Worm (Caenorhabditis elegans) whole organism, L1 larva: ENCODE results near the gene zipt-9.

ENCODE experiments used
- C04F5.9 ChIP-seq: sonication (generic microtip); optimal IDR thresholded peaks from 2 replicates; lab custom pipeline; 2016; ENCODE audit warnings: missing genetic modification characterization, missing compliant biosample characterization
- C16A3.4 ChIP-seq: fragments of 150-350 bp; optimal IDR thresholded peaks from 2 replicates; lab custom pipeline; 2014; ENCODE audit warnings: missing biosample characterization, missing genetic modification characterization
- F16B12.6 ChIP-seq: fragments of 150-350 bp; optimal IDR thresholded peaks from 2 replicates; lab custom pipeline; 2014; ENCODE audit warnings: missing biosample characterization, missing genetic modification characterization
- aha-1 ChIP-seq: fragments of 150-350 bp; optimal IDR thresholded peaks from 2 replicates; lab custom pipeline; 2014; ENCODE audit warnings: missing biosample characterization, missing genetic modification characterization
- alr-1 ChIP-seq: fragments of 200-800 bp; sonication (Bioruptor generic); optimal IDR thresholded peaks from 2 replicates; lab custom pipeline; 2018; ENCODE audit warnings: borderline replicate concordance, mild to moderate bottlenecking, missing genetic modification characterization, missing compliant biosample characterization
- ama-1 ChIP-seq: fragments of 150-350 bp; optimal IDR thresholded peaks from 2 replicates; lab custom pipeline; 2014
- blmp-1 ChIP-seq: fragments of 150-350 bp; optimal IDR thresholded peaks from 2 replicates; lab custom pipeline; 2014; ENCODE audit warnings: missing biosample characterization, missing genetic modification characterization
- ceh-8 ChIP-seq: fragments of 200-800 bp; sonication (Bioruptor generic); optimal IDR thresholded peaks from 2 replicates; lab custom pipeline; 2018; ENCODE audit warnings: mild to moderate bottlenecking, missing genetic modification characterization, moderate library complexity, missing compliant biosample characterization
- ceh-82 ChIP-seq, 3 experiments: fragments of 150-350 bp in 1 of 3; sonication (generic microtip) in 2 of 3; optimal IDR thresholded peaks; 2 replicates each; lab custom pipeline; 2014 to 2017; ENCODE audit warnings: missing biosample characterization in 3 of 3, missing genetic modification characterization in 3 of 3
- ceh-90 ChIP-seq: sonication (generic microtip); optimal IDR thresholded peaks from 2 replicates; lab custom pipeline; 2016; ENCODE audit warnings: missing genetic modification characterization, missing compliant biosample characterization
- ces-1 ChIP-seq: fragments of 150-350 bp; optimal IDR thresholded peaks from 2 replicates; lab custom pipeline; 2014; ENCODE audit warnings: missing biosample characterization, missing genetic modification reagents, missing genetic modification characterization
- efl-1 ChIP-seq, 4 experiments: fragments of 150-350 bp; optimal IDR thresholded peaks in 3 of 4; peaks in 1 of 4; 1 replicate in 1 of 4; 2 replicates in 3 of 4; lab custom pipeline; 2014; ENCODE audit warnings: missing biosample characterization in 2 of 4, missing genetic modification characterization in 2 of 4, missing genetic modification reagents in 2 of 4
- efl-3 ChIP-seq: fragments of 200-800 bp; sonication (Bioruptor generic); optimal IDR thresholded peaks from 2 replicates; lab custom pipeline; 2018; ENCODE audit warnings: mild to moderate bottlenecking, missing genetic modification characterization, missing compliant biosample characterization
- egl-27 ChIP-seq, 2 experiments: fragments of 150-350 bp in 1 of 2; sonication (generic microtip); optimal IDR thresholded peaks; 3 replicates each; lab custom pipeline; 2017 to 2018; ENCODE audit warnings: missing biosample characterization in 2 of 2, missing genetic modification characterization in 2 of 2, missing genetic modification reagents in 2 of 2
- elt-3 ChIP-seq, 6 experiments: fragments of 150-350 bp in 1 of 6; sonication (generic microtip); optimal IDR thresholded peaks; 2 replicates each; lab custom pipeline; 2017 to 2018; ENCODE audit warnings: missing biosample characterization in 6 of 6, missing genetic modification characterization in 6 of 6, inconsistent platforms in 1 of 6
- ets-5 ChIP-seq: fragments of 200-800 bp; sonication (Bioruptor generic); IDR thresholded peaks from 2 replicates; pipeline ENCODE4 v1.3.6; 2022; ENCODE audit warnings: missing genetic modification characterization, missing compliant biosample characterization
- fkh-4 ChIP-seq: sonication (generic microtip); optimal IDR thresholded peaks from 2 replicates; lab custom pipeline; 2016; ENCODE audit warnings: missing compliant biosample characterization, missing genetic modification characterization, borderline replicate concordance
- fkh-8 ChIP-seq: sonication (generic microtip); optimal IDR thresholded peaks from 2 replicates; lab custom pipeline; 2016; ENCODE audit warnings: mild to moderate bottlenecking, missing genetic modification characterization, missing compliant biosample characterization
- hlh-17 ChIP-seq: fragments of 200-800 bp; sonication (Bioruptor generic); optimal IDR thresholded peaks from 2 replicates; lab custom pipeline; 2018; ENCODE audit warnings: missing genetic modification characterization, mild to moderate bottlenecking, missing compliant biosample characterization, moderate library complexity, borderline replicate concordance
- irx-1 ChIP-seq: sonication (generic microtip); optimal IDR thresholded peaks from 2 replicates; lab custom pipeline; 2016; ENCODE audit warnings: missing genetic modification characterization, missing compliant biosample characterization
- isw-1 ChIP-seq: fragments of 200-800 bp; sonication (Bioruptor generic); IDR thresholded peaks from 2 replicates; pipeline ENCODE4 v1.3.6; 2022; ENCODE audit warnings: missing genetic modification characterization, missing compliant biosample characterization
- lin-14 ChIP-seq: fragments of 200-800 bp; sonication (Bioruptor generic); optimal IDR thresholded peaks from 2 replicates; lab custom pipeline; 2018; ENCODE audit warnings: mild to moderate bottlenecking, missing genetic modification characterization, moderate library complexity, missing compliant biosample characterization
- lin-35 ChIP-seq, 2 experiments: fragments of 150-350 bp; optimal IDR thresholded peaks; 2 replicates each; lab custom pipeline; 2014; ENCODE audit warnings: missing biosample characterization in 2 of 2, missing genetic modification characterization in 2 of 2, missing genetic modification reagents in 2 of 2
- lir-3 ChIP-seq: sonication (generic microtip); optimal IDR thresholded peaks from 2 replicates; lab custom pipeline; 2016; ENCODE audit warnings: mild to moderate bottlenecking, missing genetic modification characterization, moderate library complexity, missing compliant biosample characterization; ENCODE audit not compliant: poor library complexity
- mab-9 ChIP-seq: fragments of 200-800 bp; sonication (Bioruptor generic); IDR thresholded peaks from 2 replicates; pipeline ENCODE4 v1.3.6; 2022; ENCODE audit warnings: missing genetic modification reagents, missing genetic modification characterization, missing compliant biosample characterization
- mep-1 ChIP-seq: fragments of 150-350 bp; optimal IDR thresholded peaks from 2 replicates; lab custom pipeline; 2014; ENCODE audit warnings: missing biosample characterization, missing genetic modification characterization
- nhr-11 ChIP-seq: fragments of 150-350 bp; optimal IDR thresholded peaks from 2 replicates; lab custom pipeline; 2014; ENCODE audit warnings: missing biosample characterization, missing genetic modification characterization
- nhr-19 ChIP-seq: fragments of 200-800 bp; sonication (Bioruptor generic); conservative IDR thresholded peaks from 2 replicates; pipeline ENCODE4 v1.3.6; 2022; ENCODE audit warnings: missing genetic modification characterization, missing compliant biosample characterization
- nhr-71 ChIP-seq: sonication (generic microtip); optimal IDR thresholded peaks from 2 replicates; lab custom pipeline; 2016; ENCODE audit warnings: mild to moderate bottlenecking, missing genetic modification characterization, moderate library complexity, missing compliant biosample characterization
- nhr-77 ChIP-seq: fragments of 150-350 bp; optimal IDR thresholded peaks from 2 replicates; lab custom pipeline; 2014; ENCODE audit warnings: missing biosample characterization, missing genetic modification characterization
- nhr-84 ChIP-seq: sonication (generic microtip); optimal IDR thresholded peaks from 2 replicates; lab custom pipeline; 2017; ENCODE audit warnings: missing biosample characterization, missing genetic modification characterization
- nhr-90 ChIP-seq: sonication (generic microtip); optimal IDR thresholded peaks from 2 replicates; lab custom pipeline; 2016; ENCODE audit warnings: mild to moderate bottlenecking, missing genetic modification characterization, missing compliant biosample characterization; ENCODE audit not compliant: poor library complexity
- pag-3 ChIP-seq: sonication (generic microtip); optimal IDR thresholded peaks from 2 replicates; lab custom pipeline; 2017; ENCODE audit warnings: missing genetic modification characterization, mild to moderate bottlenecking, missing compliant biosample characterization, antibody characterized with exemption, borderline replicate concordance; ENCODE audit not compliant: insufficient read depth
- pqm-1 ChIP-seq: sonication (generic microtip); optimal IDR thresholded peaks from 3 replicates; lab custom pipeline; 2017; ENCODE audit warnings: missing biosample characterization, missing genetic modification characterization
- rnt-1 ChIP-seq: sonication (generic microtip); optimal IDR thresholded peaks from 2 replicates; lab custom pipeline; 2016; ENCODE audit warnings: mild to moderate bottlenecking, missing genetic modification characterization, moderate library complexity, missing compliant biosample characterization
- snu-23 ChIP-seq: sonication (generic microtip); optimal IDR thresholded peaks from 2 replicates; lab custom pipeline; 2016; ENCODE audit warnings: missing genetic modification characterization, missing compliant biosample characterization
- sptf-1 ChIP-seq: fragments of 150-350 bp; optimal IDR thresholded peaks from 2 replicates; lab custom pipeline; 2014; ENCODE audit warnings: missing biosample characterization, missing genetic modification characterization
- swsn-7 ChIP-seq: sonication (generic microtip); optimal IDR thresholded peaks from 2 replicates; lab custom pipeline; 2016; ENCODE audit warnings: missing genetic modification characterization, missing compliant biosample characterization
- tbx-2 ChIP-seq: sonication (generic microtip); optimal IDR thresholded peaks from 2 replicates; lab custom pipeline; 2016; ENCODE audit warnings: missing genetic modification characterization, missing compliant biosample characterization
- tlp-1 ChIP-seq: fragments of 150-350 bp; optimal IDR thresholded peaks from 2 replicates; lab custom pipeline; 2014; ENCODE audit warnings: missing biosample characterization, missing genetic modification characterization
- unc-30 ChIP-seq: sonication (generic microtip); optimal IDR thresholded peaks from 2 replicates; lab custom pipeline; 2017; ENCODE audit warnings: missing biosample characterization, missing genetic modification characterization
- unc-62 ChIP-seq: fragments of 150-350 bp; optimal IDR thresholded peaks from 2 replicates; lab custom pipeline; 2014; ENCODE audit warnings: missing biosample characterization, missing genetic modification reagents, missing genetic modification characterization
- unc-98 ChIP-seq: fragments of 200-800 bp; sonication (Bioruptor generic); IDR thresholded peaks from 2 replicates; pipeline ENCODE4 v1.3.6; 2022; ENCODE audit warnings: missing genetic modification characterization, missing compliant biosample characterization
- vab-15 ChIP-seq: sonication (generic microtip); optimal IDR thresholded peaks from 2 replicates; lab custom pipeline; 2017; ENCODE audit warnings: missing genotype, mild to moderate bottlenecking, missing genetic modification characterization, missing compliant biosample characterization
- zag-1 ChIP-seq: fragments of 150-350 bp; optimal IDR thresholded peaks from 2 replicates; lab custom pipeline; 2014; ENCODE audit warnings: missing biosample characterization, missing genetic modification characterization
- zip-4 ChIP-seq: fragments of 200-800 bp; sonication (Bioruptor generic); optimal IDR thresholded peaks from 2 replicates; lab custom pipeline; 2018; ENCODE audit warnings: mild to moderate bottlenecking, missing genetic modification characterization, moderate library complexity, missing compliant biosample characterization
- ztf-11 ChIP-seq, 2 experiments: sonication (generic microtip); optimal IDR thresholded peaks; 2 replicates each; lab custom pipeline; 2016 to 2017; ENCODE audit warnings: missing genetic modification characterization in 2 of 2, missing biosample characterization in 1 of 2, missing compliant biosample characterization in 1 of 2

zipt-9 gene

DNA sequence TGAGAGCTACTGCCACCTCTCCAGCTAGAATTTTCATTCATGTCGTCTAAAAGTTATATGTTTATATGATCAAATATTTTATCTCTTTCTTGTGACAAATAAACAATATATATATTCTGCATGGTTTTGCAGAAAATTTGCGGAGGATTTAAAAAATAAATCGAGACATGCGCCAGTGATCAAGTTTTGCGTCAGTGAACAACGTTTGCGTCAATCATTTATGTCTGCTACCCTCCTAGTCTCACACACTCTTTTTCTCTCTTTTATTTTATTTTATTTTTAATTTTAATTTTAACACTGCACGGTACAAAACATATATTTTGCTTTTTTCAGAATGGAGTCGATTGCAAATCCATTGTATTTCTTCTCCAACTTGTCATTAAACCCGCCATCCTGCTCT is 36.5 kb downstream of the zipt-9 start, which contains the start of the genes tag-65 and ccz-1 (continued):
- TF ChIP-seq snu-23 (GFP tag; lab: Kevin White, UChicago) (peak; percentile 94), C16A3.4 (peak; percentile 87), vab-15 (tag; lab: Kevin White, UChicago) (no peak), nhr-19 (GFP tag; lab: Robert Waterston, UW) (peak; percentile 95), ztf-11 (tag; optimal IDR thresholded peaks at IDR 0.05; lab: Kevin White, UChicago) (peak in 1 of 2 experiments; percentile 75), fkh-4 (tag; lab: Kevin White, UChicago) (peak; percentile 69), nhr-71 (tag; lab: Kevin White, UChicago) (peak; percentile 96), hlh-17 (GFP tag; lab: Kevin White, UChicago) (no peak), efl-3 (peak; percentile 26), pqm-1 (no peak), lin-35 (GFP tag; optimal IDR thresholded peaks at IDR 0.05; lab: Kevin White, UChicago) (peak; percentile 87 to 91), ces-1 (GFP tag; lab: Kevin White, UChicago) (no peak), ceh-8 (peak; percentile 84), zip-4 (GFP tag; lab: Kevin White, UChicago) (peak; percentile 66), nhr-11 (tag; lab: Kevin White, UChicago) (peak; percentile 90), irx-1 (tag; lab: Kevin White, UChicago) (peak; percentile 89), swsn-7 (tag; lab: Kevin White, UChicago) (peak; percentile 94), sptf-1 (tag; lab: Kevin White, UChicago) (no peak), alr-1 (no peak), ets-5 (GFP tag; lab: Robert Waterston, UW) (no peak), F16B12.6 (tag; lab: Kevin White, UChicago) (peak; percentile 54), zag-1 (peak; percentile 65), unc-30 (no peak), ceh-90 (tag; lab: Kevin White, UChicago) (no peak), ceh-82 (tag; optimal IDR thresholded peaks at IDR 0.05; lab: Kevin White, UChicago) (peak; percentile 87 to 92 (median 88)), mab-9 (GFP tag; lab: Robert Waterston, UW) (peak; percentile 58; the same call in 1 of the 2 replicates), aha-1 (tag; lab: Kevin White, UChicago) (peak; percentile 61), lir-3 (tag; lab: Kevin White, UChicago) (peak; percentile 66), unc-98 (GFP tag; lab: Robert Waterston, UW) (no peak), tlp-1 (tag; lab: Kevin White, UChicago) (no peak), rnt-1 (peak; percentile 94), blmp-1 (tag; lab: Kevin White, UChicago) (peak; percentile 82), pag-3 (tag; lab: Kevin White, UChicago) (no peak), mep-1 (tag; lab: Kevin White, UChicago) (peak; percentile 99), nhr-90 (tag; lab: Kevin White, UChicago) (peak; percentile 94), unc-62 (no peak), C04F5.9 (tag; lab: Kevin White, UChicago) (peak; percentile 32), nhr-84 (tag; lab: Kevin White, UChicago) (no peak), isw-1 (GFP tag; lab: Robert Waterston, UW) (peak; percentile 86), egl-27 (tag; optimal IDR thresholded peaks at IDR 0.05; lab: Kevin White, UChicago) (no peak), nhr-77 (tag; lab: Kevin White, UChicago) (peak; percentile 67), fkh-8 (tag; lab: Kevin White, UChicago) (peak; percentile 84), ama-1 (lab: Kevin White, UChicago) (no peak), lin-14 (GFP tag; lab: Kevin White, UChicago) (peak; percentile 93), elt-3 (tag; optimal IDR thresholded peaks at IDR 0.05; lab: Kevin White, UChicago) (peak in 2 of 6 experiments; percentile 80 to 81), tbx-2 (tag; lab: Kevin White, UChicago) (peak; percentile 91), efl-1 (optimal IDR thresholded peaks at IDR 0.05; lab: Kevin White, UChicago) (peak; percentile 85 to 87), efl-1 (GFP tag; optimal IDR thresholded peaks at IDR 0.05 in 1 of 2; lab: Kevin White, UChicago) (peak; percentile 84 to 98)
